Worm (Caenorhabditis elegans) whole organism, L4/young adult: ENCODE measurements around the gene C07A12.7.

Experiments used
- W03F9.2 ChIP-seq: fragments of 150-350 bp; optimal IDR thresholded peaks from 2 replicates; lab custom pipeline; 2014; ENCODE audit warnings: missing biosample characterization, missing genetic modification characterization
- dao-5 ChIP-seq: sonication (generic microtip); optimal IDR thresholded peaks from 2 replicates; lab custom pipeline; 2016; ENCODE audit warnings: missing genotype, missing genetic modification characterization, moderate library complexity, missing compliant biosample characterization
- him-1 ChIP-seq: sonication (generic microtip); optimal IDR thresholded peaks from 2 replicates; lab custom pipeline; 2016; ENCODE audit warnings: missing genotype, missing genetic modification reagents, missing genetic modification characterization, missing compliant biosample characterization

C07A12.7 gene

ce11 chrX:4521837-4522816 is at the start of gene C07A12.7:
Gene C07A12.7, minus strand, starts transcription at chrX:4522144.
- TF ChIP-seq him-1 (tag; lab: Kevin White, UChicago) (no peak), dao-5 (tag; lab: Kevin White, UChicago) (no peak), W03F9.2 (tag; lab: Kevin White, UChicago) (no peak)

DNA sequence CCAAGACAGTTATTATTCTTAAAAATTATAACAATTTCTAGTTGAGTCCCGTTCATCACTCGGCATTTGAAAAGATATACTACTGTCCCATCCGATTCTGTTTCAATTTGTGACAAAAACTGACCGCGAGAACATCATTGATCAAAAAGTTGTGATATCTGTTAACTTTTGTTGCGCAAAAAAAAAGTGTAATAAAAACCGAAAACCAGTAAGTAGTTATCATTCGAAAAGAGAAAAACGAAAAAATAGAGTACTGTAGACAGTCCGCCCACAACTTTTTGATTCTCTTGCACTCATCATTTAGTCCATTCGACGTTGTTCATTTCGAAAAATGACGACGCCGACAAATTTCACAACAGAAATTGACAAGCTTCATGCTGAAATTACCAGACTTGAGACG is 49.2 kb upstream of the C07A12.7 start, which contains the start of gene amt-1:
TSS of gene amt-1 (plus strand) at position 301 of the 400 bp plus-strand sequence.
- TF ChIP-seq dao-5 (tag; lab: Kevin White, UChicago) (no peak), W03F9.2 (tag; lab: Kevin White, UChicago) (no peak), him-1 (tag; lab: Kevin White, UChicago) (no peak)

DNA sequence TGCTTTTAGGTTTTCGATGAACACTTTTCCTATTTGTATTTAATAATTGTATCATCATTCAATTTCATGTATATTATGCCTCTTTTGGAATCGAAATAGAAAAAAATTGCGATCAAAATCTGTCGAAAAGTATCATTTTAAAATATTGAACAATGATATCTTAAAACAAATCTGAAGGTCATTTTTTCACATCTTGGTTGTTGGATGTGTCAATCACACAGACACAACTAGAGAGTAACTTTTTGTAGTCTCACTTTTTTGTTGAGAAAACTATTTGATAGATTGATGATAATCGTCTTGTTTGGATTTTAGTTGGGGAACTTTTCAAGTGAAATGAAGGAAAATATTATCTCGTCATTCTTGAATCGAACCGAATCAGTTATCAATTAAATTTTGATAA is 47.3 kb upstream of the C07A12.7 start:
- TF ChIP-seq dao-5 (tag; lab: Kevin White, UChicago) (no peak), W03F9.2 (tag; lab: Kevin White, UChicago) (no peak), him-1 (tag; lab: Kevin White, UChicago) (no peak)

ce11 chrX:4567110-4567509 is 45.2 kb upstream of the C07A12.7 start:
- no peak for TF ChIP-seq dao-5 (tag; lab: Kevin White, UChicago)
- no peak for TF ChIP-seq him-1 (tag; lab: Kevin White, UChicago)
- no peak for TF ChIP-seq W03F9.2 (tag; lab: Kevin White, UChicago)

ce11 chrX:4564717-4565316 is 42.9 kb upstream of the C07A12.7 start, which contains the start of gene amt-4:
Gene amt-4, plus strand, starts transcription at chrX:4565302.
- TF ChIP-seq W03F9.2 (tag; lab: Kevin White, UChicago) (no peak), dao-5 (tag; lab: Kevin White, UChicago) (no peak), him-1 (tag; lab: Kevin White, UChicago) (no peak)

ce11 chrX:4562288-4562687 is 40.3 kb upstream of the C07A12.7 start:
- TF ChIP-seq dao-5 (tag; lab: Kevin White, UChicago) (no peak), W03F9.2 (tag; lab: Kevin White, UChicago) (no peak), him-1 (tag; lab: Kevin White, UChicago) (no peak)

ce11 chrX:4561863-4562262 is 39.9 kb upstream of the C07A12.7 start, which contains the start of gene C05E11.6:
Gene C05E11.6, plus strand, starts transcription at chrX:4562163.
- no peak for TF ChIP-seq him-1 (tag; lab: Kevin White, UChicago)
- no peak for TF ChIP-seq W03F9.2 (tag; lab: Kevin White, UChicago)
- TF ChIP-seq dao-5 (tag; lab: Kevin White, UChicago): no peak

DNA sequence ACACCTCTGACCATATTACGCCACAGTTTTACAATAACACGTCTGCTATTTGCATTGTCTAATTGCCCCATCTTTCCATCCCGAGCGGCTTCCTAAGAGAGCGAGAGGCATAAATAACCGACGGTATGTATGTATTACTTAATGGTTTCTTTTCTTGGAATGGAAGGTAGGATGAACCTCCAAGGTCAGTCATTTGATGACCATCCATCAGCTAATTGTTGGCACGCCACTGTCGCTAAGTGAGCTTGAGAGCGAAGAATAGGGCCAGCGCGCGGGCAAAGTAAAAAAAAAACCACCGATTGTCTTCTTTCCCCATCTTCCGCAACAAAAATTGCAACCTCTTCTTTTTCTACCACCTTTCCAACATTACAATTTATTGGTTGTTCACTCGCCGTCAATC is 34.1 kb upstream of the C07A12.7 start:
- TF ChIP-seq W03F9.2 (tag; lab: Kevin White, UChicago): no peak
- TF ChIP-seq him-1 (tag; lab: Kevin White, UChicago): no peak
- TF ChIP-seq dao-5 (tag; lab: Kevin White, UChicago): no peak

- TF ChIP-seq him-1 (tag; lab: Kevin White, UChicago) (no peak), dao-5 (tag; lab: Kevin White, UChicago) (no peak), W03F9.2 (tag; lab: Kevin White, UChicago) (no peak)
Observed at ce11 chrX:4554385-4554784, 32.4 kb upstream of the C07A12.7 start, which contains the start of gene ham-2. Gene ham-2, plus strand, starts transcription at chrX:4554685.

DNA sequence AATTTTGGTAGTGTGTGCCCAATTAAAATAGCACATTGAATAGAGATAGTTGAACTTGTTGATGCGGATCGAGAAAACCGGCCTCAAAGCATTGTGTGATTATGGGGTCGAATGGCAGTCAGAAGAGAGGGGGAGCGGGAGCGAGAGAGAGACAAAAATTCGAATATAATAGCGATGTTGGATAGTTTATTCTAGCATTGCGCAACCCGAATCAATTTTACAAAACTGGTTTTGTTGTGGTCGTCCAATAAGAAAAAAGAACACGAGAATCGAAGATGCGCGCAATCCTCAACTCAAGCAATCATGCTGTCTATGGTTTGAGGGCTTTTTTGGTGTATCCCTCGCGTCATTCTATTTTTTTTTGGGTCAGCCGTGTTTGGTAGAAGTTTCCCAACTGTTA is 31.5 kb upstream of the C07A12.7 start:
- TF ChIP-seq W03F9.2 (tag; lab: Kevin White, UChicago) (no peak), him-1 (tag; lab: Kevin White, UChicago) (no peak), dao-5 (tag; lab: Kevin White, UChicago) (no peak)

- TF ChIP-seq him-1 (tag; lab: Kevin White, UChicago): no peak
- TF ChIP-seq dao-5 (tag; lab: Kevin White, UChicago): no peak
- TF ChIP-seq W03F9.2 (tag; lab: Kevin White, UChicago): no peak
Observed at ce11 chrX:4553033-4553432, 31.1 kb upstream of the C07A12.7 start.

ce11 chrX:4550987-4551386 is 29.0 kb upstream of the C07A12.7 start:
- no peak for TF ChIP-seq him-1 (tag; lab: Kevin White, UChicago)
- no peak for TF ChIP-seq dao-5 (tag; lab: Kevin White, UChicago)
- TF ChIP-seq W03F9.2 (tag; lab: Kevin White, UChicago): no peak
